Fruit fly (Drosophila melanogaster): Measurements from ENCODE around the gene CG11035.

Gene CG11035

DNA sequence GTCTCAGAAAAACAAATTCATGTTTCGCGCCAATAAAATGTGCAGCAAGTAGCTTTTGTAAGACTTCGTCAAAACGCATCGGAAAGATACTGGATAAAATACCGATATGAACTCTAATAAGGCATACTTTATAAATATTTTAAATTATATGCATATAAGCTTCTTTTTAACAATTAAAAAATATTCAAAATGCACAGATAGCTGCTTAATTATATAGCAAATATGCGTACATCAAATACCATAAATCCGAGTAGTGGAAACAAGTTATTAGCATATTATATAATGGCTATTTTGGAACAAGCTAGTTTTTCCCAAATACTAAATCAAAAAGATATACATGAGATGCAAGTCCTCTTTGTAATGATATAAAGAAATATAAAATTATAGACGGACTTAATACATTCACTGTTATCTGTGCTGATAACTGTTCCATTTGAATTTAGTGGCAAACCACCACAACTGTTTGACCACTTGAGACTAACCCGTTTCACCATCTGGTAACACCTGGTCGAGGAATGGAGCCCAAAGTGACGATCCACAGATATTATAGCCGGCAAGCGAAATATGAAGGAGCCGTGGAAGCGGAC lies 33.2 kb downstream of the CG11035 start, which contains the start of gene PIG-H (continued):
- TF ChIP-seq CG12155 (GFP tag; optimal IDR thresholded peaks at IDR 0.05) (peak; percentile 2), lola (GFP tag; optimal IDR thresholded peaks at IDR 0.05) (peak in 1 of 3 experiments; percentile 22), CG2120 (GFP tag; optimal IDR thresholded peaks at IDR 0.05) (peak; percentile 4), CG10267 (tag; optimal IDR thresholded peaks at IDR 0.05) (peak; percentile 19), Awh (GFP tag; IDR thresholded peaks at IDR 0.05) (no peak), YL-1 (GFP tag; optimal IDR thresholded peaks at IDR 0.05) (peak; percentile 74), MESR4 (GFP tag; optimal IDR thresholded peaks at IDR 0.05) (peak; percentile 52), row (GFP tag; IDR thresholded peaks at IDR 0.05) (peak; percentile 46; the same call in 1 of the 3 replicates), pfk (GFP tag; optimal IDR thresholded peaks at IDR 0.05) (no peak), ssp (GFP tag; IDR thresholded peaks at IDR 0.05) (peak; percentile 93), CG18011 (GFP tag; optimal IDR thresholded peaks at IDR 0.05) (peak; percentile 98), CoRest (tag; optimal IDR thresholded peaks at IDR 0.05) (peak; percentile 43), CG3726 (GFP tag; IDR thresholded peaks at IDR 0.05) (no peak), disco-r (GFP tag; optimal IDR thresholded peaks at IDR 0.05) (no peak), phol (tag; optimal IDR thresholded peaks at IDR 0.05) (peak; percentile 54), CG42726 (GFP tag; IDR thresholded peaks at IDR 0.05; ENCODE audit: partially characterized antibody) (no peak), Dp (GFP tag; optimal IDR thresholded peaks at IDR 0.05) (peak; percentile 95), NfI (GFP tag; optimal IDR thresholded peaks at IDR 0.05) (no peak), CG10565 (GFP tag; optimal IDR thresholded peaks at IDR 0.05) (no peak), CG30020 (tag; optimal IDR thresholded peaks at IDR 0.05) (peak; percentile 83), CG7839 (tag; optimal IDR thresholded peaks at IDR 0.05) (peak; percentile 14), E2f2 (GFP tag; IDR thresholded peaks at IDR 0.05) (peak; percentile 96), gfzf (GFP tag; optimal IDR thresholded peaks at IDR 0.05) (peak; percentile 73), Abd-B (GFP tag; optimal IDR thresholded peaks at IDR 0.05) (peak; percentile 11), CG14710 (tag; optimal IDR thresholded peaks at IDR 0.05) (peak; percentile 61), CG7357 (GFP tag; IDR thresholded peaks at IDR 0.05) (peak; percentile 88), CG13296 (GFP tag; optimal IDR thresholded peaks at IDR 0.05) (no peak), trem (tag; optimal IDR thresholded peaks at IDR 0.05) (peak; percentile 40), CG30403 (GFP tag; optimal IDR thresholded peaks at IDR 0.05) (peak; percentile 2), Med (GFP tag) (peak; percentile 59), CG14050 (GFP tag; IDR thresholded peaks at IDR 0.05) (no peak), grau (tag; optimal IDR thresholded peaks at IDR 0.05) (peak; percentile 20), Lhr (GFP tag; optimal IDR thresholded peaks at IDR 0.05) (peak; percentile 70), MBD-R2 (GFP tag; IDR thresholded peaks at IDR 0.05) (peak; percentile 56; the same call in 1 of the 2 replicates), CG12659 (GFP tag; optimal IDR thresholded peaks at IDR 0.05) (peak; percentile 50), CG17829 (tag; optimal IDR thresholded peaks at IDR 0.05) (peak; percentile 32), sd (tag; optimal IDR thresholded peaks at IDR 0.05) (peak; percentile 74), D19A (tag; optimal IDR thresholded peaks at IDR 0.05) (peak; percentile 9), CG11504 (tag; optimal IDR thresholded peaks at IDR 0.05) (peak; percentile 37), hb (GFP tag; IDR thresholded peaks at IDR 0.05; ENCODE audit: partially characterized antibody) (0 out of 3 replicates have a peak, but pooled peaks have one; percentile 16), wek (GFP tag; optimal IDR thresholded peaks at IDR 0.05) (no peak), CG2116 (GFP tag; optimal IDR thresholded peaks at IDR 0.05) (peak; percentile 24), pzg (GFP tag; optimal IDR thresholded peaks at IDR 0.05) (peak; percentile 60), Hsf (GFP tag; optimal IDR thresholded peaks at IDR 0.05) (peak; percentile 9), chn (GFP tag; optimal IDR thresholded peaks at IDR 0.05) (no peak), CG3995 (GFP tag; optimal IDR thresholded peaks at IDR 0.05) (peak; percentile 37), CG1602 (GFP tag; optimal IDR thresholded peaks at IDR 0.05) (peak; percentile 10), CG3847 (GFP tag; IDR thresholded peaks at IDR 0.05) (0 out of 2 replicates have a peak, but pooled peaks have one; percentile 33), CG17361 (GFP tag; IDR thresholded peaks at IDR 0.05) (peak; percentile 56; the same call in 2 of the 3 replicates)
